Fruit fly (Drosophila melanogaster) whole organism, embryonic: ENCODE results near the gene CG5715.
A peak's percentile ranks its signal among the peaks of the same experiment; 100 is the strongest.

ENCODE experiments used
- Abd-B ChIP-seq: fragments of 200-800 bp; sonication (Bioruptor generic); optimal IDR thresholded peaks from 2 replicates; lab custom pipeline; 2018; ENCODE audit warnings: missing biosample characterization, mild to moderate bottlenecking, missing genetic modification characterization, moderate library complexity
- CG10462 ChIP-seq: fragments of 200-800 bp; sonication (Bioruptor generic); optimal IDR thresholded peaks from 2 replicates; lab custom pipeline; 2016; ENCODE audit warnings: missing biosample characterization, missing genetic modification characterization
- CG12236 ChIP-seq: fragments of 200-800 bp; sonication (Bioruptor generic); optimal IDR thresholded peaks from 2 replicates; lab custom pipeline; 2016; ENCODE audit warnings: missing biosample characterization, missing genetic modification characterization
- CG12299 ChIP-seq: fragments of 200-800 bp; sonication (Bioruptor generic); optimal IDR thresholded peaks from 2 replicates; lab custom pipeline; 2018; ENCODE audit warnings: missing biosample characterization, mild to moderate bottlenecking, missing genetic modification characterization
- CG13296 ChIP-seq: fragments of 200-800 bp; sonication (Bioruptor generic); optimal IDR thresholded peaks from 3 replicates; lab custom pipeline; 2018; ENCODE audit warnings: missing biosample characterization, mild to moderate bottlenecking, missing genetic modification characterization
- CG13424 ChIP-seq: fragments of 200-800 bp; sonication (Bioruptor generic); optimal IDR thresholded peaks from 2 replicates; lab custom pipeline; 2019; ENCODE audit warnings: missing biosample characterization, mild to moderate bottlenecking, missing genetic modification characterization, moderate library complexity
- CG17328 ChIP-seq: fragments of 200-800 bp; sonication (Bioruptor generic); IDR thresholded peaks from 2 replicates; pipeline ENCODE4 v1.3.6; 2022; ENCODE audit warnings: missing biosample characterization, missing genetic modification characterization
- CG17361 ChIP-seq: fragments of 200-800 bp; sonication (Bioruptor generic); IDR thresholded peaks from 3 replicates; pipeline ENCODE4 v1.3.6; 2022; ENCODE audit warnings: missing biosample characterization, missing genetic modification characterization
- CG17385 ChIP-seq: fragments of 200-800 bp; sonication (Bioruptor generic); optimal IDR thresholded peaks from 3 replicates; lab custom pipeline; 2018; ENCODE audit warnings: missing biosample characterization, mild to moderate bottlenecking, missing genetic modification characterization
- CG17612 ChIP-seq: fragments of 200-800 bp; sonication (Bioruptor generic); IDR thresholded peaks from 2 replicates; pipeline ENCODE4 v1.3.6; 2022; ENCODE audit warnings: missing biosample characterization, missing genetic modification characterization
- CG18764 ChIP-seq: fragments of 200-800 bp; sonication (Bioruptor generic); optimal IDR thresholded peaks from 3 replicates; lab custom pipeline; 2016; ENCODE audit warnings: missing biosample characterization, missing genetic modification characterization
- CG2129 ChIP-seq: fragments of 200-800 bp; sonication (Bioruptor generic); IDR thresholded peaks from 2 replicates; pipeline ENCODE4 v1.3.6; 2022; ENCODE audit warnings: missing biosample characterization, missing genetic modification characterization; ENCODE audit not compliant: partially characterized antibody
- CG2199 ChIP-seq: fragments of 200-800 bp; sonication (Bioruptor generic); IDR thresholded peaks from 3 replicates; pipeline ENCODE4 v1.3.6; 2022; ENCODE audit warnings: missing biosample characterization, missing genetic modification characterization
- CG30020 ChIP-seq: fragments of 200-800 bp; optimal IDR thresholded peaks from 2 replicates; lab custom pipeline; 2019; ENCODE audit warnings: missing biosample characterization, mild to moderate bottlenecking, missing genetic modification characterization, moderate library complexity
- CG3065 ChIP-seq: fragments of 200-800 bp; sonication (Bioruptor generic); optimal IDR thresholded peaks from 2 replicates; lab custom pipeline; 2016; ENCODE audit warnings: missing biosample characterization, missing genetic modification characterization
- CG34224 ChIP-seq: fragments of 200-800 bp; sonication (Bioruptor generic); IDR thresholded peaks from 3 replicates; pipeline ENCODE4 v1.3.6; 2022; ENCODE audit warnings: missing biosample characterization, missing genetic modification characterization; ENCODE audit not compliant: partially characterized antibody
- CG3995 ChIP-seq: fragments of 200-800 bp; sonication (Bioruptor generic); optimal IDR thresholded peaks from 3 replicates; lab custom pipeline; 2016; ENCODE audit warnings: missing biosample characterization, missing genetic modification characterization
- CG4328 ChIP-seq: fragments of 200-800 bp; sonication (Bioruptor generic); optimal IDR thresholded peaks from 3 replicates; lab custom pipeline; 2017; ENCODE audit warnings: missing biosample characterization, missing genetic modification reagents, missing genetic modification characterization
- CG4424 ChIP-seq: fragments of 200-800 bp; sonication (Bioruptor generic); optimal IDR thresholded peaks from 3 replicates; lab custom pipeline; 2016; ENCODE audit warnings: missing biosample characterization, missing genetic modification characterization
- CG4730 ChIP-seq: fragments of 200-800 bp; sonication (Bioruptor generic); IDR thresholded peaks from 2 replicates; pipeline ENCODE4 v1.3.6; 2022; ENCODE audit warnings: missing biosample characterization, missing genetic modification characterization
- CG5180 ChIP-seq: fragments of 200-800 bp; sonication (Bioruptor generic); optimal IDR thresholded peaks from 3 replicates; lab custom pipeline; 2017; ENCODE audit warnings: missing biosample characterization, missing genetic modification characterization, mild to moderate bottlenecking, moderate library complexity, missing genetic modification reagents
- CG6683 ChIP-seq: fragments of 200-800 bp; sonication (Bioruptor generic); optimal IDR thresholded peaks from 2 replicates; lab custom pipeline; 2017; ENCODE audit warnings: missing biosample characterization, mild to moderate bottlenecking, missing genetic modification characterization, missing genetic modification reagents
- CG9817 ChIP-seq: fragments of 200-800 bp; sonication (Bioruptor generic); optimal IDR thresholded peaks from 2 replicates; lab custom pipeline; 2018; ENCODE audit warnings: missing biosample characterization, mild to moderate bottlenecking, missing genetic modification characterization, moderate library complexity
- Dip2 ChIP-seq: fragments of 200-800 bp; sonication (Bioruptor generic); IDR thresholded peaks from 2 replicates; pipeline ENCODE4 v1.3.6; 2022; ENCODE audit warnings: missing biosample characterization, missing genetic modification characterization
- Fer2 ChIP-seq: fragments of 200-800 bp; sonication (Bioruptor generic); optimal IDR thresholded peaks from 2 replicates; lab custom pipeline; 2018; ENCODE audit warnings: missing biosample characterization, mild to moderate bottlenecking, missing genetic modification characterization, moderate library complexity
- Hr3 ChIP-seq: fragments of 200-800 bp; sonication (Bioruptor generic); optimal IDR thresholded peaks from 3 replicates; lab custom pipeline; 2016; ENCODE audit warnings: missing biosample characterization, missing genetic modification characterization
- Jarid2 ChIP-seq: fragments of 200-800 bp; sonication (Bioruptor generic); optimal IDR thresholded peaks from 3 replicates; lab custom pipeline; 2017; ENCODE audit warnings: mild to moderate bottlenecking, missing biosample characterization, missing genetic modification reagents, missing genetic modification characterization
- MBD-R2 ChIP-seq: fragments of 200-800 bp; sonication (Bioruptor generic); IDR thresholded peaks from 2 replicates; pipeline ENCODE4 v1.3.6; 2022; ENCODE audit warnings: missing biosample characterization, missing genetic modification characterization
- Max ChIP-seq: fragments of 200-800 bp; sonication (Bioruptor generic); optimal IDR thresholded peaks from 2 replicates; lab custom pipeline; 2016; ENCODE audit warnings: missing biosample characterization, mild to moderate bottlenecking, missing genetic modification characterization
- Med ChIP-seq: fragments of 200-800 bp; sonication (Bioruptor generic); peaks from one replicate; lab custom pipeline; 2016; ENCODE audit warnings: missing biosample characterization, missing genetic modification characterization, mild to moderate bottlenecking, inconsistent platforms, moderate library complexity
- Nf-YC ChIP-seq: fragments of 200-800 bp; optimal IDR thresholded peaks from 3 replicates; lab custom pipeline; 2019; ENCODE audit warnings: missing biosample characterization, mild to moderate bottlenecking, missing genetic modification characterization, moderate library complexity
- Rx ChIP-seq: fragments of 200-800 bp; sonication (Bioruptor generic); IDR thresholded peaks from 2 replicates; pipeline ENCODE4 v1.3.6; 2022; ENCODE audit warnings: missing biosample characterization, missing genetic modification characterization
- Side ChIP-seq: fragments of 200-800 bp; sonication (Bioruptor generic); optimal IDR thresholded peaks from 2 replicates; lab custom pipeline; 2016; ENCODE audit warnings: missing biosample characterization, missing genetic modification characterization
- Xbp1 ChIP-seq: fragments of 200-800 bp; sonication (Bioruptor generic); optimal IDR thresholded peaks from 3 replicates; lab custom pipeline; 2016; ENCODE audit warnings: missing biosample characterization, mild to moderate bottlenecking, missing genetic modification characterization
- ase ChIP-seq: fragments of 200-800 bp; sonication (Bioruptor generic); IDR thresholded peaks from 3 replicates; pipeline ENCODE4 v1.3.6; 2022; ENCODE audit warnings: missing biosample characterization, missing genetic modification characterization
- az2 ChIP-seq: fragments of 200-800 bp; sonication (Bioruptor generic); optimal IDR thresholded peaks from 3 replicates; lab custom pipeline; 2016; ENCODE audit warnings: missing biosample characterization, missing genetic modification characterization
- dan ChIP-seq: fragments of 200-800 bp; sonication (Bioruptor generic); IDR thresholded peaks from 2 replicates; pipeline ENCODE4 v1.3.6; 2022; ENCODE audit warnings: missing biosample characterization, missing genetic modification characterization
- gro ChIP-seq: fragments of 200-800 bp; sonication (Bioruptor generic); optimal IDR thresholded peaks from 2 replicates; lab custom pipeline; 2016; ENCODE audit warnings: missing biosample characterization, missing genetic modification characterization
- hb ChIP-seq: fragments of 200-800 bp; sonication (Bioruptor generic); IDR thresholded peaks from 3 replicates; pipeline ENCODE4 v1.3.6; 2022; ENCODE audit warnings: missing biosample characterization, missing genetic modification characterization; ENCODE audit not compliant: partially characterized antibody
- insv ChIP-seq, 2 experiments: fragments of 200-800 bp; sonication (Bioruptor generic); optimal IDR thresholded peaks; 3 replicates each; lab custom pipeline; 2016 to 2018; ENCODE audit warnings: missing biosample characterization in 2 of 2, missing genetic modification characterization in 2 of 2
- knrl ChIP-seq: fragments of 200-800 bp; sonication (Bioruptor generic); IDR thresholded peaks from 3 replicates; pipeline ENCODE4 v1.3.6; 2022; ENCODE audit warnings: missing biosample characterization, missing genetic modification characterization; ENCODE audit not compliant: partially characterized antibody
- maf-S ChIP-seq: fragments of 200-800 bp; sonication (Bioruptor generic); optimal IDR thresholded peaks from 2 replicates; lab custom pipeline; 2016; ENCODE audit warnings: missing biosample characterization, missing genetic modification characterization
- nmo ChIP-seq: fragments of 200-800 bp; sonication (Bioruptor generic); optimal IDR thresholded peaks from 2 replicates; lab custom pipeline; 2018; ENCODE audit warnings: missing biosample characterization, mild to moderate bottlenecking, missing genetic modification characterization, moderate library complexity
- pho ChIP-seq: fragments of 200-800 bp; sonication (Bioruptor generic); optimal IDR thresholded peaks from 2 replicates; lab custom pipeline; 2016; ENCODE audit warnings: missing biosample characterization, missing genetic modification characterization
- prd ChIP-seq, 3 experiments: fragments of >200 bp in 2 of 3; fragments of 200-800 bp in 1 of 3; sonication (Bioruptor generic) in 1 of 3; optimal IDR thresholded peaks in 2 of 3; IDR thresholded peaks in 1 of 3; 2 replicates in 2 of 3; 3 replicates in 1 of 3; pipeline versions ENCODE4 v1.3.6 to Lab custom; 2017 to 2022; ENCODE audit warnings: missing biosample characterization in 1 of 3, missing genetic modification characterization in 1 of 3
- ranshi ChIP-seq: fragments of 200-800 bp; sonication (Bioruptor generic); IDR thresholded peaks from 2 replicates; pipeline ENCODE4 v1.3.6; 2022; ENCODE audit warnings: missing biosample characterization, missing genetic modification characterization
- sna ChIP-seq: fragments of 200-800 bp; sonication (Bioruptor generic); IDR thresholded peaks from 2 replicates; pipeline ENCODE4 v1.3.6; 2022; ENCODE audit warnings: missing biosample characterization, missing genetic modification characterization; ENCODE audit not compliant: partially characterized antibody

CG5715 gene

DNA sequence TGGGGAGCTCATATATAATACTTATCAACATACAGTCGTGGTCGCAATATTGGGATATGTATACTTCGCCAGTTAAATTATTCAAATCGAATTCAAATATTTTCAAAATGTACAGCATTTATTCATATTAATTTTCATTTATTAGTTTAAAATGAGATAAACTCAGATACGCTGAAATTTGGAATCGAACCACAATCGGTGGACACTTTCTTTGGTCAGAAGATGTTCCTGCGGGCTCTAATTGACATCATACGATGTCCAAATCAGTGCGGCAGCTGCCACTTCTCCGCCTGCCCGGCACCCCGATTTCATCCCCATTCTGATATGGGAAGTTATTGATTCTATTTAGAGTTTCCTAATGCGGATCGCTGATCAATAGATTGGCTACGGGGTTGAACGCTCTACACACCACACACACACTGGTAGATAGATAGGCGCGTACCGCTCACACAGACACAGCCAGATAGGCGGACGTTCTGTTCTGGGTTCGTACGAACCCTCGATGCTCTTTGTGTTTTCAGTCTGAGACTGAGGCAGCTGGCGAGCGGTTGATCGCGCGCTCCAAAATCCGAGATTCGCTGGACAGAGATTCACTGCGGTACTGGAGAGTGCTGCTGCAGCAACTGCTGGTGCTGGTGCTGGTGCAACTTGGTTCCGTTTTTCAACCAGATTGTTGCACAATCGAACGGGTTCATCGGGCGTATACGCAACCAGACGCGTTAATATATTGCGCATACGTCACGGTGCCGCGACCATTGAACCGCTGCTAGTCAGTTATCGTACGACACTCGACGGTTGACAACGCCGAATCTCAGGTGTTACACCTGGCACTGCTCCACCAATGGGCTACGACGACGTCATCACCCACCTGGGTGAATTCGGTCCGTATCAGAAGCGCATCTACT lies 17.8 kb downstream of the CG5715 start, which contains the start of gene Orct (continued):
- peak; percentile 54 for TF ChIP-seq CG5180 (GFP tag; lab: Kevin White, UChicago)
- TF ChIP-seq CG17385 (GFP tag; lab: Kevin White, UChicago), result peak; percentile 74
- TF ChIP-seq Nf-YC, result peak; percentile 53
- TF ChIP-seq prd (optimal IDR thresholded peaks at IDR 0.05; lab: Kevin White, UChicago), result no peak
- peak; percentile 65 for TF ChIP-seq prd (GFP tag; IDR thresholded peaks at IDR 0.05; lab: Robert Waterston, UW)
- no peak for TF ChIP-seq hb (GFP tag; lab: Robert Waterston, UW)
- TF ChIP-seq insv (GFP tag; optimal IDR thresholded peaks at IDR 0.05; lab: Kevin White, UChicago), result peak in 1 of 2 experiments; percentile 21
- peak; percentile 58 for TF ChIP-seq Abd-B (GFP tag; lab: Kevin White, UChicago)
- TF ChIP-seq Xbp1 (GFP tag; lab: Kevin White, UChicago), result peak; percentile 60
- TF ChIP-seq Fer2 (tag; lab: Kevin White, UChicago), result peak; percentile 34
- peak; percentile 27 for TF ChIP-seq CG30020 (tag; lab: Kevin White, UChicago)
- peak; percentile 48 for TF ChIP-seq maf-S
- TF ChIP-seq Med (GFP tag; lab: Kevin White, UChicago), result peak; percentile 89
- peak; percentile 79 for TF ChIP-seq CG13424 (tag; lab: Kevin White, UChicago)
- TF ChIP-seq MBD-R2 (GFP tag; lab: Robert Waterston, UW), result 0 out of 2 replicates have a peak, but pooled peaks have one; percentile 39
- TF ChIP-seq CG10462 (GFP tag; lab: Kevin White, UChicago), result no peak
- TF ChIP-seq CG2129 (GFP tag; lab: Robert Waterston, UW), result no peak
- TF ChIP-seq pho, result peak; percentile 82
- peak; percentile 45 for TF ChIP-seq az2 (GFP tag; lab: Kevin White, UChicago)
- peak; percentile 71 for TF ChIP-seq CG12299 (tag; lab: Kevin White, UChicago)
- no peak for TF ChIP-seq CG34224 (GFP tag; lab: Robert Waterston, UW)
- peak; percentile 61 for TF ChIP-seq Hr3
- TF ChIP-seq gro, result peak; percentile 53
- TF ChIP-seq dan (GFP tag; lab: Robert Waterston, UW), result no peak
- peak; percentile 61 for TF ChIP-seq CG6683 (GFP tag; lab: Kevin White, UChicago)
- peak; percentile 32 for TF ChIP-seq CG18764 (GFP tag; lab: Kevin White, UChicago)
- TF ChIP-seq CG3065 (GFP tag; lab: Kevin White, UChicago), result no peak
- 0 out of 3 replicates have a peak, but pooled peaks have one; percentile 48 for TF ChIP-seq ase (GFP tag; lab: Robert Waterston, UW)
- peak; percentile 73 for TF ChIP-seq Jarid2 (GFP tag; lab: Kevin White, UChicago)
- TF ChIP-seq CG4424 (GFP tag; lab: Kevin White, UChicago), result peak; percentile 67
- TF ChIP-seq CG17361 (GFP tag; lab: Robert Waterston, UW), result peak; percentile 94
- TF ChIP-seq CG17612, result 0 out of 2 replicates have a peak, but pooled peaks have one; percentile 49
- TF ChIP-seq Rx (GFP tag; lab: Robert Waterston, UW), result 0 out of 2 replicates have a peak, but pooled peaks have one; percentile 26
- no peak for TF ChIP-seq CG12236 (GFP tag; lab: Kevin White, UChicago)
- peak; percentile 71 for TF ChIP-seq CG13296 (GFP tag; lab: Kevin White, UChicago)
- TF ChIP-seq ranshi (GFP tag; lab: Robert Waterston, UW), result peak; percentile 53; the same call in 1 of the 2 replicates
- TF ChIP-seq CG3995 (GFP tag; lab: Kevin White, UChicago), result no peak
- no peak for TF ChIP-seq knrl (GFP tag; lab: Robert Waterston, UW)
- peak; percentile 70 for TF ChIP-seq CG4328
- peak; percentile 62 for TF ChIP-seq Max (GFP tag; lab: Kevin White, UChicago)
- peak; percentile 68 for TF ChIP-seq CG9817 (tag; lab: Kevin White, UChicago)
- TF ChIP-seq CG2199 (GFP tag; lab: Robert Waterston, UW), result no peak
- TF ChIP-seq CG4730 (GFP tag; lab: Robert Waterston, UW), result no peak
- TF ChIP-seq Side (GFP tag; lab: Kevin White, UChicago), result no peak
- no peak for TF ChIP-seq sna (GFP tag; lab: Robert Waterston, UW)
- TF ChIP-seq Dip2, result no peak
- no peak for TF ChIP-seq CG17328 (GFP tag; lab: Robert Waterston, UW)
- TF ChIP-seq nmo (GFP tag; lab: Kevin White, UChicago), result peak; percentile 74
